Fruit fly (Drosophila melanogaster) whole organism, embryonic: ENCODE data around the gene Ldsdh1.

Experiments used
- Aef1 ChIP-seq: fragments of 200-800 bp; sonication (Bioruptor generic); IDR thresholded peaks from 3 replicates; pipeline ENCODE4 v1.3.6; 2022; ENCODE audit warnings: missing biosample characterization, missing genetic modification characterization
- CG10321 ChIP-seq: fragments of 200-800 bp; sonication (Bioruptor generic); IDR thresholded peaks from 2 replicates; pipeline ENCODE4 v1.3.6; 2022; ENCODE audit warnings: missing biosample characterization, missing genetic modification characterization
- CG10431 ChIP-seq: fragments of 200-800 bp; sonication (Bioruptor generic); optimal IDR thresholded peaks from 3 replicates; lab custom pipeline; 2018; ENCODE audit warnings: missing biosample characterization, mild to moderate bottlenecking, missing genetic modification characterization
- CG10543 ChIP-seq: fragments of 200-800 bp; sonication (Bioruptor generic); optimal IDR thresholded peaks from 3 replicates; lab custom pipeline; 2017; ENCODE audit warnings: missing biosample characterization, mild to moderate bottlenecking, missing genetic modification characterization, moderate library complexity
- CG10959 ChIP-seq: fragments of 200-800 bp; sonication (Bioruptor generic); IDR thresholded peaks from 2 replicates; pipeline ENCODE4 v1.3.6; 2022; ENCODE audit warnings: missing biosample characterization, missing genetic modification characterization
- CG10979 ChIP-seq: fragments of 200-800 bp; sonication (Bioruptor generic); optimal IDR thresholded peaks from 2 replicates; lab custom pipeline; 2018; ENCODE audit warnings: missing biosample characterization, mild to moderate bottlenecking, missing genetic modification characterization, moderate library complexity
- CG11398 ChIP-seq: fragments of 200-800 bp; sonication (Bioruptor generic); optimal IDR thresholded peaks from 2 replicates; lab custom pipeline; 2016; ENCODE audit warnings: missing biosample characterization, missing genetic modification characterization
- CG14014 ChIP-seq: fragments of 200-800 bp; sonication (Bioruptor generic); IDR thresholded peaks from 2 replicates; pipeline ENCODE4 v1.3.6; 2022; ENCODE audit warnings: missing biosample characterization, missing genetic modification characterization
- CG15479 ChIP-seq: fragments of 200-800 bp; sonication (Bioruptor generic); optimal IDR thresholded peaks from 3 replicates; lab custom pipeline; 2019; ENCODE audit warnings: missing biosample characterization, mild to moderate bottlenecking, missing genetic modification characterization, moderate library complexity
- CG18764 ChIP-seq: fragments of 200-800 bp; sonication (Bioruptor generic); optimal IDR thresholded peaks from 3 replicates; lab custom pipeline; 2016; ENCODE audit warnings: missing biosample characterization, missing genetic modification characterization
- CG2129 ChIP-seq: fragments of 200-800 bp; sonication (Bioruptor generic); IDR thresholded peaks from 2 replicates; pipeline ENCODE4 v1.3.6; 2022; ENCODE audit warnings: missing biosample characterization, missing genetic modification characterization; ENCODE audit not compliant: partially characterized antibody
- CG2199 ChIP-seq: fragments of 200-800 bp; sonication (Bioruptor generic); IDR thresholded peaks from 3 replicates; pipeline ENCODE4 v1.3.6; 2022; ENCODE audit warnings: missing biosample characterization, missing genetic modification characterization
- CG34422 ChIP-seq: fragments of 200-800 bp; sonication (Bioruptor generic); IDR thresholded peaks from 3 replicates; pipeline ENCODE4 v1.3.6; 2022; ENCODE audit warnings: missing biosample characterization, missing genetic modification characterization
- CG6175 ChIP-seq: fragments of 200-800 bp; sonication (Bioruptor generic); IDR thresholded peaks from 3 replicates; pipeline ENCODE4 v1.3.6; 2022; ENCODE audit warnings: missing biosample characterization, missing genetic modification characterization
- CG6683 ChIP-seq: fragments of 200-800 bp; sonication (Bioruptor generic); optimal IDR thresholded peaks from 2 replicates; lab custom pipeline; 2017; ENCODE audit warnings: missing biosample characterization, mild to moderate bottlenecking, missing genetic modification characterization, missing genetic modification reagents
- CG6813 ChIP-seq: fragments of 200-800 bp; sonication (Bioruptor generic); optimal IDR thresholded peaks from 2 replicates; lab custom pipeline; 2017; ENCODE audit warnings: missing biosample characterization, missing genetic modification characterization, mild to moderate bottlenecking, moderate library complexity, missing genetic modification reagents
- CG7372 ChIP-seq: fragments of 200-800 bp; sonication (Bioruptor generic); IDR thresholded peaks from 2 replicates; pipeline ENCODE4 v1.3.6; 2022; ENCODE audit warnings: missing biosample characterization, missing genetic modification characterization
- D ChIP-seq, 2 experiments: fragments of 200-800 bp in 1 of 2; fragments of >200 bp in 1 of 2; sonication (Bioruptor generic) in 1 of 2; optimal IDR thresholded peaks; 2 replicates in 1 of 2; 3 replicates in 1 of 2; lab custom pipeline; 2017; ENCODE audit warnings: mild to moderate bottlenecking in 1 of 2, missing biosample characterization in 1 of 2, missing genetic modification characterization in 1 of 2, missing genetic modification reagents in 1 of 2
- D19A ChIP-seq: fragments of 200-800 bp; optimal IDR thresholded peaks from 3 replicates; lab custom pipeline; 2019; ENCODE audit warnings: missing biosample characterization, mild to moderate bottlenecking, missing genetic modification characterization, moderate library complexity
- Dll ChIP-seq: fragments of 200-800 bp; sonication (Bioruptor generic); IDR thresholded peaks from 4 replicates; pipeline ENCODE4 v1.3.6; 2022; ENCODE audit warnings: missing biosample characterization, missing genetic modification characterization; ENCODE audit not compliant: partially characterized antibody
- Hr78 ChIP-seq, 2 experiments: fragments of 200-800 bp in 1 of 2; fragments of >200 bp in 1 of 2; sonication (Bioruptor generic) in 1 of 2; optimal IDR thresholded peaks; 2 replicates each; lab custom pipeline; 2017 to 2019; ENCODE audit warnings: missing biosample characterization in 2 of 2, missing genetic modification characterization in 2 of 2, mild to moderate bottlenecking in 1 of 2, moderate library complexity in 1 of 2
- NC2β ChIP-seq: fragments of 200-800 bp; sonication (Bioruptor generic); optimal IDR thresholded peaks from 2 replicates; lab custom pipeline; 2016; ENCODE audit warnings: missing biosample characterization, missing genetic modification characterization
- NK7.1 ChIP-seq: fragments of 200-800 bp; sonication (Bioruptor generic); optimal IDR thresholded peaks from 3 replicates; lab custom pipeline; 2016; ENCODE audit warnings: missing biosample characterization, missing genetic modification characterization
- Opbp ChIP-seq: fragments of 200-800 bp; sonication (Bioruptor generic); IDR thresholded peaks from 3 replicates; pipeline ENCODE4 v1.3.6; 2022; ENCODE audit warnings: missing biosample characterization, missing genetic modification characterization; ENCODE audit not compliant: partially characterized antibody
- Ptx1 ChIP-seq: fragments of 200-800 bp; sonication (Bioruptor generic); IDR thresholded peaks from 2 replicates; pipeline ENCODE4 v1.3.6; 2022; ENCODE audit warnings: missing biosample characterization, missing genetic modification characterization
- ac ChIP-seq: fragments of 200-800 bp; sonication (Bioruptor generic); optimal IDR thresholded peaks from 3 replicates; lab custom pipeline; 2017; ENCODE audit warnings: missing biosample characterization, mild to moderate bottlenecking, missing genetic modification characterization
- ato ChIP-seq: fragments of 200-800 bp; sonication (Bioruptor generic); IDR thresholded peaks from 2 replicates; pipeline ENCODE4 v1.3.6; 2022; ENCODE audit warnings: missing biosample characterization, missing genetic modification characterization; ENCODE audit not compliant: partially characterized antibody
- az2 ChIP-seq: fragments of 200-800 bp; sonication (Bioruptor generic); optimal IDR thresholded peaks from 3 replicates; lab custom pipeline; 2016; ENCODE audit warnings: missing biosample characterization, missing genetic modification characterization
- chm ChIP-seq: fragments of 200-800 bp; sonication (Bioruptor generic); IDR thresholded peaks from 2 replicates; pipeline ENCODE4 v1.3.6; 2022; ENCODE audit warnings: missing biosample characterization, missing genetic modification characterization
- ci ChIP-seq: fragments of 200-800 bp; sonication (Bioruptor generic); IDR thresholded peaks from 3 replicates; pipeline ENCODE4 v1.3.6; 2022; ENCODE audit warnings: missing biosample characterization, missing genetic modification characterization
- corto ChIP-seq: fragments of 200-800 bp; sonication (Bioruptor generic); optimal IDR thresholded peaks from 2 replicates; lab custom pipeline; 2016; ENCODE audit warnings: missing biosample characterization, mild to moderate bottlenecking, missing genetic modification characterization, moderate library complexity
- crol ChIP-seq: fragments of 200-800 bp; sonication (Bioruptor generic); IDR thresholded peaks from 2 replicates; pipeline ENCODE4 v1.3.6; 2022; ENCODE audit warnings: missing biosample characterization, missing genetic modification characterization
- dimm ChIP-seq: fragments of 200-800 bp; sonication (Bioruptor generic); IDR thresholded peaks from 2 replicates; pipeline ENCODE4 v1.3.6; 2022; ENCODE audit warnings: missing biosample characterization, missing genetic modification characterization
- esg ChIP-seq: fragments of 200-800 bp; sonication (Bioruptor generic); conservative IDR thresholded peaks from 2 replicates; pipeline ENCODE4 v1.3.6; 2022; ENCODE audit warnings: missing biosample characterization, missing genetic modification characterization
- fd102C ChIP-seq: fragments of 200-800 bp; sonication (Bioruptor generic); optimal IDR thresholded peaks from 2 replicates; lab custom pipeline; 2018; ENCODE audit warnings: missing biosample characterization, mild to moderate bottlenecking, missing genetic modification characterization, moderate library complexity
- gce ChIP-seq: fragments of 200-800 bp; sonication (Bioruptor generic); IDR thresholded peaks from 3 replicates; pipeline ENCODE4 v1.3.6; 2022; ENCODE audit warnings: missing biosample characterization, missing genetic modification characterization
- hkb ChIP-seq, 2 experiments: fragments of 200-800 bp in 1 of 2; fragments of >200 bp in 1 of 2; sonication (Bioruptor generic) in 1 of 2; IDR thresholded peaks in 1 of 2; optimal IDR thresholded peaks in 1 of 2; 2 replicates each; pipeline versions ENCODE4 v1.3.6 to Lab custom; 2017 to 2022; ENCODE audit warnings: missing biosample characterization in 1 of 2, missing genetic modification characterization in 1 of 2
- kay ChIP-seq: fragments of 200-800 bp; sonication (Bioruptor generic); optimal IDR thresholded peaks from 2 replicates; lab custom pipeline; 2016; ENCODE audit warnings: missing biosample characterization, missing genetic modification characterization
- kni ChIP-seq: fragments of 200-800 bp; sonication (Bioruptor generic); optimal IDR thresholded peaks from 3 replicates; lab custom pipeline; 2017; ENCODE audit warnings: mild to moderate bottlenecking, missing biosample characterization, missing genetic modification reagents, missing genetic modification characterization
- nerfin-1 ChIP-seq: fragments of 200-800 bp; sonication (Bioruptor generic); optimal IDR thresholded peaks from 3 replicates; lab custom pipeline; 2019; ENCODE audit warnings: missing biosample characterization, mild to moderate bottlenecking, missing genetic modification characterization, moderate library complexity
- oc ChIP-seq: fragments of 200-800 bp; sonication (Bioruptor generic); optimal IDR thresholded peaks from 2 replicates; lab custom pipeline; 2018; ENCODE audit warnings: missing biosample characterization, mild to moderate bottlenecking, missing genetic modification characterization, moderate library complexity
- onecut ChIP-seq: fragments of 200-800 bp; sonication (Bioruptor generic); IDR thresholded peaks from 2 replicates; pipeline ENCODE4 v1.3.6; 2022; ENCODE audit warnings: missing biosample characterization, missing genetic modification characterization
- phol ChIP-seq: fragments of 200-800 bp; sonication (Bioruptor generic); optimal IDR thresholded peaks from 3 replicates; lab custom pipeline; 2018; ENCODE audit warnings: missing biosample characterization, mild to moderate bottlenecking, missing genetic modification characterization, moderate library complexity
- seq ChIP-seq: fragments of 200-800 bp; sonication (Bioruptor generic); IDR thresholded peaks from 2 replicates; pipeline ENCODE4 v1.3.6; 2022; ENCODE audit warnings: missing biosample characterization, missing genetic modification characterization
- slbo ChIP-seq: fragments of 200-800 bp; sonication (Bioruptor generic); IDR thresholded peaks from 2 replicates; pipeline ENCODE4 v1.3.6; 2022; ENCODE audit warnings: missing biosample characterization, missing genetic modification characterization
- twi ChIP-seq: fragments of 200-800 bp; optimal IDR thresholded peaks from 2 replicates; lab custom pipeline; 2019; ENCODE audit warnings: missing biosample characterization, mild to moderate bottlenecking, missing genetic modification characterization, moderate library complexity
- zfh1 ChIP-seq: fragments of 200-800 bp; sonication (Bioruptor generic); IDR thresholded peaks from 3 replicates; pipeline ENCODE4 v1.3.6; 2022; ENCODE audit warnings: missing biosample characterization, missing genetic modification characterization

Gene Ldsdh1

DNA sequence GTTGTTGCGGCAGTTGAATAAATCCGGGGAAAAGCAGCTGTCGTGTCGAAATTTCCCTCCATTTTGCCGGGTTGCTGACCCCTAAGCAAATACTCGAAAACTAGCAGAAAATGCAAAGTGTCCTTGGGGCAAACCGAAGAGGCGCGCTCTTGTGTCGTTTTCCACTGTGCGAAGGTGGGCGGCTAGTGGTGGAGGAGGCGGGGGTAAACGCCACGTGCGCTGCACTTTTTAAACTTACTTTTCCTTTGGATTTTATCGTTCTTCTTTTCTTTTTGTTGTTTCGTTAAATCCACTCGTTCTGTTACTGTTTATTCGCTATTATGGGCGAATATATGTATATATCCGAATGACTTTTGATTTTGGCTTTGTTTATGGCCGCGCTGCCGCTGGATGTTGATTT, 21.8 kb downstream of the Ldsdh1 start (continued):
- TF ChIP-seq CG34422 (GFP tag; lab: Robert Waterston, UW), result peak; percentile 17; the same call in 1 of the 3 replicates
- TF ChIP-seq CG2199 (GFP tag; lab: Robert Waterston, UW), result 0 out of 3 replicates have a peak, but pooled peaks have one; percentile 13
- no peak for TF ChIP-seq CG18764
- TF ChIP-seq nerfin-1 (tag; lab: Kevin White, UChicago), result peak; percentile 20

DNA sequence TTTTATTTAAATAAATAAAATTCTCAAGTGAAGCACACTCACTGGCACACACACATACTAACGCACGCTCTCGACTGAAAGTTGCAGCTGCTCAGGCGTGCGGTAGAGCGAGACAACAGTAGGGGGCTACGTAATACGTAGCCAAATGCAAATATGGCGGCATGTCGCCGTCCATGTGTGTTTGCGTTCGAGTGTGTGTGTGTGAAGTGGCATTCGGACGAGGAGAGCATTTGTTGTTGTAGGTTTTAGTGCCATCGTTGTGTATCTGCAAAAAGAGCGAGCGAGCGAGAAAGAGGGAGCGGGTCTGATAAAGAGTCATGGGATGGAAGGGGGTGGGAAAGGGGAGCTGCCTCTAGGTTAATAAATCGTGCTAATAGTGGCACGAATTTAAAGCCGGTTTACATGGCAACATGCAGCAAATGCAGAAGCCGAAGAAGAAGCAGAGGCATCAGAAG, 22.9 kb downstream of the Ldsdh1 start:
- no peak for TF ChIP-seq CG11398
- TF ChIP-seq ato (GFP tag; lab: Robert Waterston, UW), result no peak
- peak; percentile 47 for TF ChIP-seq ac (GFP tag; lab: Kevin White, UChicago)
- no peak for TF ChIP-seq CG14014
- TF ChIP-seq CG10431, result peak; percentile 83
- TF ChIP-seq esg (GFP tag; lab: Robert Waterston, UW), result no peak
- no peak for TF ChIP-seq CG2129 (GFP tag; lab: Robert Waterston, UW)
- TF ChIP-seq NK7.1, result no peak
- TF ChIP-seq ci (GFP tag; lab: Robert Waterston, UW), result peak; percentile 67; the same call in 2 of the 3 replicates
- no peak for TF ChIP-seq onecut
- no peak for TF ChIP-seq zfh1 (GFP tag; lab: Robert Waterston, UW)
- peak; percentile 95 for TF ChIP-seq CG10321
- no peak for TF ChIP-seq kay (GFP tag; lab: Kevin White, UChicago)
- no peak for TF ChIP-seq az2
- TF ChIP-seq crol (GFP tag; lab: Robert Waterston, UW), result peak; percentile 93
- peak; percentile 34 for TF ChIP-seq CG15479 (GFP tag; lab: Kevin White, UChicago)
- peak; percentile 38; the same call in 1 of the 3 replicates for TF ChIP-seq Opbp (GFP tag; lab: Robert Waterston, UW)
- TF ChIP-seq CG10543 (GFP tag; lab: Kevin White, UChicago), result peak; percentile 67
- TF ChIP-seq phol (tag; lab: Kevin White, UChicago), result peak; percentile 97
- TF ChIP-seq Dll (GFP tag; lab: Robert Waterston, UW), result 0 out of 4 replicates have a peak, but pooled peaks have one; percentile 41
- TF ChIP-seq NC2β, result no peak
- TF ChIP-seq CG6683 (GFP tag; lab: Kevin White, UChicago), result peak; percentile 12
- TF ChIP-seq oc (tag; lab: Kevin White, UChicago), result peak; percentile 31
- no peak for TF ChIP-seq gce (GFP tag; lab: Robert Waterston, UW)
- TF ChIP-seq corto (GFP tag; lab: Kevin White, UChicago), result peak; percentile 32
- TF ChIP-seq hkb (optimal IDR thresholded peaks at IDR 0.05; lab: Kevin White, UChicago), result no peak
- no peak for TF ChIP-seq hkb (GFP tag; IDR thresholded peaks at IDR 0.05; lab: Robert Waterston, UW)
- peak; percentile 19; the same call in 1 of the 2 replicates for TF ChIP-seq seq (GFP tag; lab: Robert Waterston, UW)
- TF ChIP-seq CG10959, result no peak
- TF ChIP-seq CG6813 (GFP tag; lab: Kevin White, UChicago), result peak; percentile 29
- TF ChIP-seq fd102C (GFP tag; lab: Kevin White, UChicago), result no peak
- TF ChIP-seq Ptx1 (GFP tag; lab: Robert Waterston, UW), result no peak
- no peak for TF ChIP-seq CG10979 (tag; lab: Kevin White, UChicago)
- peak; percentile 73; the same call in 2 of the 3 replicates for TF ChIP-seq CG6175 (GFP tag; lab: Robert Waterston, UW)
- TF ChIP-seq Aef1, result 0 out of 3 replicates have a peak, but pooled peaks have one; percentile 25
- peak; percentile 52 for TF ChIP-seq kni (GFP tag; lab: Kevin White, UChicago)
- TF ChIP-seq Hr78 (GFP tag; optimal IDR thresholded peaks at IDR 0.05; lab: Kevin White, UChicago), result peak in 1 of 2 experiments; percentile 19
- TF ChIP-seq D (optimal IDR thresholded peaks at IDR 0.05; lab: Kevin White, UChicago), result no peak
- no peak for TF ChIP-seq D (GFP tag; optimal IDR thresholded peaks at IDR 0.05; lab: Kevin White, UChicago)
- TF ChIP-seq D19A (tag; lab: Kevin White, UChicago), result peak; percentile 35
- peak; percentile 55 for TF ChIP-seq twi (tag; lab: Kevin White, UChicago)
- no peak for TF ChIP-seq chm (GFP tag; lab: Robert Waterston, UW)
- TF ChIP-seq slbo (GFP tag; lab: Robert Waterston, UW), result 0 out of 2 replicates have a peak, but pooled peaks have one; percentile 7
- TF ChIP-seq CG7372 (GFP tag; lab: Robert Waterston, UW), result no peak
- TF ChIP-seq dimm (GFP tag; lab: Robert Waterston, UW), result no peak
